Fruit fly (Drosophila melanogaster) whole organism, adult: Measurements from ENCODE around the gene CG12299.

ENCODE experiments used
- CG11617 ChIP-seq: fragments of 200-800 bp; sonication (Bioruptor generic); optimal IDR thresholded peaks from 2 replicates; lab custom pipeline; 2017; ENCODE audit warnings: mild to moderate bottlenecking, missing biosample characterization, missing genetic modification reagents, missing genetic modification characterization
- CG12768 ChIP-seq: fragments of 200-800 bp; sonication (Bioruptor generic); optimal IDR thresholded peaks from 2 replicates; lab custom pipeline; 2017; ENCODE audit warnings: missing biosample characterization, missing genetic modification characterization, mild to moderate bottlenecking, moderate library complexity, missing genetic modification reagents
- CG14711 ChIP-seq: fragments of 200-800 bp; sonication (Bioruptor generic); optimal IDR thresholded peaks from 2 replicates; lab custom pipeline; 2018; ENCODE audit warnings: missing biosample characterization, mild to moderate bottlenecking, missing genetic modification characterization, moderate library complexity
- CG1620 ChIP-seq: fragments of 200-800 bp; sonication (Bioruptor generic); optimal IDR thresholded peaks from 2 replicates; lab custom pipeline; 2016; ENCODE audit warnings: missing biosample characterization, missing genetic modification characterization
- CG33017 ChIP-seq: fragments of 200-800 bp; sonication (Bioruptor generic); optimal IDR thresholded peaks from 2 replicates; lab custom pipeline; 2018; ENCODE audit warnings: missing biosample characterization, mild to moderate bottlenecking, missing genetic modification characterization, moderate library complexity
- CG5204 ChIP-seq: fragments of 200-800 bp; sonication (Bioruptor generic); optimal IDR thresholded peaks from 2 replicates; lab custom pipeline; 2016; ENCODE audit warnings: missing biosample characterization, missing genetic modification characterization
- CG7045 ChIP-seq: fragments of 200-800 bp; sonication (Bioruptor generic); optimal IDR thresholded peaks from 2 replicates; lab custom pipeline; 2017; ENCODE audit warnings: missing biosample characterization, mild to moderate bottlenecking, missing genetic modification characterization
- CG7101 ChIP-seq: fragments of 200-800 bp; sonication (Bioruptor generic); optimal IDR thresholded peaks from 2 replicates; lab custom pipeline; 2018; ENCODE audit warnings: missing biosample characterization, mild to moderate bottlenecking, missing genetic modification characterization, moderate library complexity
- Clk ChIP-seq: fragments of 200-800 bp; sonication (Bioruptor generic); optimal IDR thresholded peaks from 2 replicates; lab custom pipeline; 2017; ENCODE audit warnings: missing biosample characterization, missing genetic modification characterization
- Crg-1 ChIP-seq: fragments of 200-800 bp; sonication (Bioruptor generic); optimal IDR thresholded peaks from 2 replicates; lab custom pipeline; 2016; ENCODE audit warnings: missing biosample characterization, missing genetic modification characterization
- Hr96 ChIP-seq: fragments of 200-800 bp; sonication (Bioruptor generic); optimal IDR thresholded peaks from 2 replicates; lab custom pipeline; 2016; ENCODE audit warnings: missing biosample characterization, missing genetic modification characterization
- Mnt ChIP-seq: fragments of 200-800 bp; sonication (Bioruptor generic); optimal IDR thresholded peaks from 2 replicates; lab custom pipeline; 2016; ENCODE audit warnings: missing biosample characterization, mild to moderate bottlenecking, missing genetic modification characterization
- bab1 ChIP-seq: fragments of 200-800 bp; sonication (Bioruptor generic); optimal IDR thresholded peaks from 3 replicates; lab custom pipeline; 2019; ENCODE audit warnings: missing biosample characterization, mild to moderate bottlenecking, missing genetic modification characterization, moderate library complexity
- cic ChIP-seq: fragments of 200-800 bp; sonication (Bioruptor generic); optimal IDR thresholded peaks from 2 replicates; lab custom pipeline; 2017; ENCODE audit warnings: missing biosample characterization, mild to moderate bottlenecking, missing genetic modification characterization, moderate library complexity
- cnc ChIP-seq, 2 experiments: fragments of >200 bp; optimal IDR thresholded peaks; 2 replicates each; lab custom pipeline; 2017
- kay ChIP-seq: fragments of 200-800 bp; sonication (Bioruptor generic); peaks from one replicate; lab custom pipeline; 2016; ENCODE audit warnings: missing biosample characterization, missing genetic modification characterization, borderline replicate concordance
- ovo ChIP-seq: fragments of 200-800 bp; sonication (Bioruptor generic); optimal IDR thresholded peaks from 2 replicates; lab custom pipeline; 2016; ENCODE audit warnings: missing biosample characterization, missing genetic modification characterization
- pad ChIP-seq: fragments of 200-800 bp; sonication (Bioruptor generic); optimal IDR thresholded peaks from 3 replicates; lab custom pipeline; 2017; ENCODE audit warnings: missing biosample characterization, missing genetic modification characterization, mild to moderate bottlenecking, moderate library complexity, missing genetic modification reagents
- tj ChIP-seq: fragments of 200-800 bp; sonication (Bioruptor generic); optimal IDR thresholded peaks from 3 replicates; lab custom pipeline; 2017; ENCODE audit warnings: missing biosample characterization, mild to moderate bottlenecking, missing genetic modification characterization, moderate library complexity
- toe ChIP-seq: fragments of 200-800 bp; sonication (Bioruptor generic); optimal IDR thresholded peaks from 2 replicates; lab custom pipeline; 2016; ENCODE audit warnings: missing biosample characterization, missing genetic modification characterization

Gene CG12299

dm6 chr2L:10732343-10732808 lies 4.8 kb upstream of the CG12299 start, which contains the start of the genes EMC3 and Dpy-30L1:
Gene EMC3 (minus strand): TSS chr2L:10732423.
Gene Dpy-30L1 (plus strand): TSS chr2L:10732653.
- TF ChIP-seq cnc (optimal IDR thresholded peaks at IDR 0.05; lab: Kevin White, UChicago) = no peak
- no peak for TF ChIP-seq kay (GFP tag; lab: Kevin White, UChicago)
- TF ChIP-seq CG7045 (GFP tag; lab: Kevin White, UChicago) = peak; percentile 2
- TF ChIP-seq toe (GFP tag; lab: Kevin White, UChicago) = peak; percentile 70
- TF ChIP-seq CG11617 (GFP tag; lab: Kevin White, UChicago) = peak; percentile 54
- TF ChIP-seq CG14711 (tag; lab: Kevin White, UChicago) = peak; percentile 96
- TF ChIP-seq CG5204 = peak; percentile 58
- TF ChIP-seq bab1 (GFP tag; lab: Kevin White, UChicago) = peak; percentile 79
- peak; percentile 46 for TF ChIP-seq CG1620 (GFP tag; lab: Kevin White, UChicago)
- peak; percentile 41 for TF ChIP-seq CG7101 (tag; lab: Kevin White, UChicago)
- TF ChIP-seq Crg-1 (GFP tag; lab: Kevin White, UChicago) = peak; percentile 43
- TF ChIP-seq tj (GFP tag; lab: Kevin White, UChicago) = no peak
- TF ChIP-seq Hr96 (GFP tag; lab: Kevin White, UChicago) = peak; percentile 53
- TF ChIP-seq ovo (GFP tag; lab: Kevin White, UChicago) = no peak
- TF ChIP-seq Clk (GFP tag; lab: Kevin White, UChicago) = no peak
- peak; percentile 20 for TF ChIP-seq CG12768 (GFP tag; lab: Kevin White, UChicago)
- peak; percentile 12 for TF ChIP-seq pad
- TF ChIP-seq CG33017 (tag; lab: Kevin White, UChicago) = no peak
- peak; percentile 22 for TF ChIP-seq Mnt (GFP tag; lab: Kevin White, UChicago)
- TF ChIP-seq cic (GFP tag; lab: Kevin White, UChicago) = no peak

- TF ChIP-seq CG12768 (GFP tag; lab: Kevin White, UChicago) = no peak
- TF ChIP-seq cic (GFP tag; lab: Kevin White, UChicago) = no peak
- no peak for TF ChIP-seq CG1620 (GFP tag; lab: Kevin White, UChicago)
- no peak for TF ChIP-seq toe (GFP tag; lab: Kevin White, UChicago)
- no peak for TF ChIP-seq Crg-1 (GFP tag; lab: Kevin White, UChicago)
- TF ChIP-seq CG11617 (GFP tag; lab: Kevin White, UChicago) = no peak
- TF ChIP-seq CG33017 (tag; lab: Kevin White, UChicago) = no peak
- no peak for TF ChIP-seq pad
- TF ChIP-seq bab1 (GFP tag; lab: Kevin White, UChicago) = no peak
- TF ChIP-seq CG7045 (GFP tag; lab: Kevin White, UChicago) = no peak
- TF ChIP-seq CG7101 (tag; lab: Kevin White, UChicago) = no peak
- TF ChIP-seq CG5204 = no peak
- no peak for TF ChIP-seq ovo (GFP tag; lab: Kevin White, UChicago)
- TF ChIP-seq Mnt (GFP tag; lab: Kevin White, UChicago) = no peak
- TF ChIP-seq tj (GFP tag; lab: Kevin White, UChicago) = no peak
Observed at dm6 chr2L:10735923-10736322, 1.2 kb upstream of the CG12299 start, which contains the start of gene Nup107. Gene Nup107 (minus strand): TSS chr2L:10736071.

dm6 chr2L:10743714-10744113 lies 6.6 kb downstream of the CG12299 start, which contains the start of gene CG6729:
Gene CG6729 (minus strand): TSS chr2L:10743935.
- peak; percentile 36 for TF ChIP-seq bab1 (GFP tag; lab: Kevin White, UChicago)
- no peak for TF ChIP-seq Hr96 (GFP tag; lab: Kevin White, UChicago)

- TF ChIP-seq cic (GFP tag; lab: Kevin White, UChicago) = no peak
- TF ChIP-seq CG7101 (tag; lab: Kevin White, UChicago) = no peak
- TF ChIP-seq CG14711 (tag; lab: Kevin White, UChicago) = no peak
Observed at dm6 chr2L:10748218-10748617, 11.1 kb downstream of the CG12299 start.

- no peak for TF ChIP-seq bab1 (GFP tag; lab: Kevin White, UChicago)
- TF ChIP-seq CG11617 (GFP tag; lab: Kevin White, UChicago) = no peak
- TF ChIP-seq CG1620 (GFP tag; lab: Kevin White, UChicago) = no peak
- TF ChIP-seq kay (GFP tag; lab: Kevin White, UChicago) = peak; percentile 79
- no peak for TF ChIP-seq Crg-1 (GFP tag; lab: Kevin White, UChicago)
- no peak for TF ChIP-seq Hr96 (GFP tag; lab: Kevin White, UChicago)
- no peak for TF ChIP-seq CG33017 (tag; lab: Kevin White, UChicago)
- no peak for TF ChIP-seq pad
- TF ChIP-seq cic (GFP tag; lab: Kevin White, UChicago) = peak; percentile 16
- TF ChIP-seq ovo (GFP tag; lab: Kevin White, UChicago) = no peak
- no peak for TF ChIP-seq tj (GFP tag; lab: Kevin White, UChicago)
Observed at dm6 chr2L:10749607-10750467, 12.7 kb downstream of the CG12299 start.
